Worm (Caenorhabditis elegans): ENCODE measurements around the gene col-99.
A peak's percentile ranks its signal among the peaks of the same experiment; 100 is the strongest.

The col-99 gene

DNA sequence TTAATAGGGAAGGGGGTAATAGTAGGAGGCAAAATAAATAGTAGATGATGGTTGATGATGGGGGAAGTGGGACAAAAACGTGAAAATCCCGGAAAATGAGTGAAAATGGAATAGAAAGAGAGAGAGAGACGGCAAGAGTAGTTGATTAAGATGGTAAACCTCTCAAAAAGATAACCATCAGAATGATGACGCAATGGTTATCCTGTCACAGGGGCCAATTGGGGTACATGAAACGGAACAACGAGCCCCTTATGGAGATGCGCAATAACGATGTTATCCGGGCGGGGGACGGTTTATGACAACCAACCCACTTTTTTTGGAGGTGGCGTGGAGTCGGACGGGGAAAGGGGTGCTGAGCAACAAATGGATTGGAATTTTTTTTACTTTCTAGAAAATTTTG is 2.1 kb upstream of the col-99 start:
- TF ChIP-seq ref-1 (GFP tag; conservative IDR thresholded peaks at IDR 0.05) (no peak), med-1 (GFP tag; optimal IDR thresholded peaks at IDR 0.05; ENCODE audit: insufficient read depth) (no peak), T22C8.4 (GFP tag; IDR thresholded peaks at IDR 0.05) (no peak), cog-1 (tag; optimal IDR thresholded peaks at IDR 0.05) (no peak), flt-1 (GFP tag; IDR thresholded peaks at IDR 0.05) (no peak), ztf-23 (GFP tag; IDR thresholded peaks at IDR 0.05) (no peak), ztf-29 (GFP tag; IDR thresholded peaks at IDR 0.05) (no peak), klf-2 (GFP tag; conservative IDR thresholded peaks at IDR 0.05) (no peak), tab-1 (GFP tag; IDR thresholded peaks at IDR 0.05) (no peak)

- no peak for TF ChIP-seq klf-2 (GFP tag; conservative IDR thresholded peaks at IDR 0.05)
- TF ChIP-seq tab-1 (GFP tag; IDR thresholded peaks at IDR 0.05), result no peak
- TF ChIP-seq med-1 (GFP tag; optimal IDR thresholded peaks at IDR 0.05; ENCODE audit: insufficient read depth), result no peak
Observed at ce11 chrIV:148756-149155, 1.0 kb upstream of the col-99 start.

ce11 chrIV:143807-144371 is 3.8 kb downstream of the col-99 start:
- peak; percentile 70 for TF ChIP-seq med-1 (GFP tag; optimal IDR thresholded peaks at IDR 0.05; ENCODE audit: insufficient read depth)
- peak; percentile 98 for TF ChIP-seq ztf-29 (GFP tag; IDR thresholded peaks at IDR 0.05)
- TF ChIP-seq ztf-23 (GFP tag; IDR thresholded peaks at IDR 0.05), result peak; percentile 96
- peak; percentile 95 for TF ChIP-seq ref-1 (GFP tag; conservative IDR thresholded peaks at IDR 0.05)
- peak; percentile 94 for TF ChIP-seq cog-1 (tag; optimal IDR thresholded peaks at IDR 0.05)
- TF ChIP-seq T22C8.4 (GFP tag; IDR thresholded peaks at IDR 0.05), result peak; percentile 94
- TF ChIP-seq flt-1 (GFP tag; IDR thresholded peaks at IDR 0.05), result peak; percentile 98
- peak; percentile 99 for TF ChIP-seq tab-1 (GFP tag; IDR thresholded peaks at IDR 0.05)
- peak; percentile 97 for TF ChIP-seq klf-2 (GFP tag; conservative IDR thresholded peaks at IDR 0.05)

DNA sequence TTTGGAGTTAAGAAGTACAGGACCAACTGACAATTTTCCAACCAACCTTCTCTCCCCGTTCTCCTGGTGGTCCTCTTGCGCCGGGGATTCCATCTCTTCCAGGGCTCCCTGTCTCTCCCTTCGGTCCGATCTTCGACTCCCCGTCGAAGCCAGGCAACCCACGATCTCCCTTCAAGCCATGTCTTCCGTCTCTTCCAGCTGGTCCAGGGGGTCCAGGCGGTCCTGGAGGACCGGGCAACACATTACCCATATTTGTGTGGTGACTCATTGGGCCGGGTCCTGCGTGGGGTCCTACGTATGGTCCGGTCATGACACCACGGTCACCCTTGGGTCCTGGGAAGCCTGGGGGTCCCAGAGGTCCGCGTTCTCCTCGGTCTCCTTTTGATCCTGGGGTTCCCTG is 6.7 kb downstream of the col-99 start:
- TF ChIP-seq med-1 (GFP tag; optimal IDR thresholded peaks at IDR 0.05; ENCODE audit: insufficient read depth) (no peak), T22C8.4 (GFP tag; IDR thresholded peaks at IDR 0.05) (no peak), ztf-29 (GFP tag; IDR thresholded peaks at IDR 0.05) (no peak), tab-1 (GFP tag; IDR thresholded peaks at IDR 0.05) (no peak), flt-1 (GFP tag; IDR thresholded peaks at IDR 0.05) (no peak)

ce11 chrIV:139652-140051 is 8.1 kb downstream of the col-99 start:
- TF ChIP-seq med-1 (GFP tag; optimal IDR thresholded peaks at IDR 0.05; ENCODE audit: insufficient read depth) (no peak), klf-2 (GFP tag; conservative IDR thresholded peaks at IDR 0.05) (no peak), cog-1 (tag; optimal IDR thresholded peaks at IDR 0.05) (no peak), T22C8.4 (GFP tag; IDR thresholded peaks at IDR 0.05) (no peak), ref-1 (GFP tag; conservative IDR thresholded peaks at IDR 0.05) (no peak), flt-1 (GFP tag; IDR thresholded peaks at IDR 0.05) (no peak), ztf-23 (GFP tag; IDR thresholded peaks at IDR 0.05) (no peak), ztf-29 (GFP tag; IDR thresholded peaks at IDR 0.05) (no peak), tab-1 (GFP tag; IDR thresholded peaks at IDR 0.05) (no peak)

DNA sequence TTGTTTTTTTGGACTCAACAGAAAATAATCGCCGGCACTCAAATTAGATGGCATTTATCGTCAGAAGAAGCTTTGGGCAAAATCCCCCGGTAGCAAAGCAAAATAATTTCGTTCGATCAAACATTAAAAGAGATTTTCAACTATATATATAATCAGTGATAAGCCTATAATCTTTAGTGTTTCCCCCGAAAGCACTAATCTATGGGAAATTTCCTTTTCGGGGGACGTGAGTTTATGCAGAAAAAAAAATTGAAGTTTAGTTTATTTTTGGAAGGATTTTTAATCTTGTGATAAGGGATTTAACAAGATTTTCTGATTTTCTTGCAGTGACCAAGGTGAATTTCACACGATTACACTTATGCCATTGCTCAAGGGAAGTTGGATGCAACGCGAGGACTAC is 13.8 kb downstream of the col-99 start:
- TF ChIP-seq med-1 (GFP tag; optimal IDR thresholded peaks at IDR 0.05; ENCODE audit: insufficient read depth), result no peak
- no peak for TF ChIP-seq T22C8.4 (GFP tag; IDR thresholded peaks at IDR 0.05)
- TF ChIP-seq ztf-29 (GFP tag; IDR thresholded peaks at IDR 0.05), result no peak
- no peak for TF ChIP-seq flt-1 (GFP tag; IDR thresholded peaks at IDR 0.05)
- TF ChIP-seq cog-1 (tag; optimal IDR thresholded peaks at IDR 0.05), result no peak
- no peak for TF ChIP-seq ref-1 (GFP tag; conservative IDR thresholded peaks at IDR 0.05)
- TF ChIP-seq tab-1 (GFP tag; IDR thresholded peaks at IDR 0.05), result no peak

DNA sequence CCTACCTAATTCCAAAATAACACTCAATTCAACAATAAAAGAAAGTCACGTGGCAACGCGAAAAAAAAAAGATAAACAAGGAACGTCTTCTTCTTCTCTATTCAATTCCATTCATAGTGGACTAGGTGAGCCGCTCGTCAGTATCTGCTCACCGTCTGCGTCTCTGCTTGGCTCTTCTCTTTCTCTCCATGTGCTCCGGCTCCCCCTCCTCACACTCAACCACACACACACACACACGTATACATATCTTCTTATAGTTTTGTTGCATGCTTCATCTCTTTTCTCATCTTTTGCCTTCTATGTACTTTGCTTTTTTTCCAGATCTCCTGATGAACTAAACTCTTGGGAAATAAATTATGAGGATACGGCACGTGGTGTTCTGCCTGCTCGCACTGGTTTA is 15.6 kb downstream of the col-99 start, which contains the start of gene daf-1:
TSS of gene daf-1 (plus strand) at position 322 of the 400 bp plus-strand sequence.
- TF ChIP-seq flt-1 (GFP tag; IDR thresholded peaks at IDR 0.05) (no peak), tab-1 (GFP tag; IDR thresholded peaks at IDR 0.05) (no peak), ref-1 (GFP tag; conservative IDR thresholded peaks at IDR 0.05) (no peak), cog-1 (tag; optimal IDR thresholded peaks at IDR 0.05) (no peak), ztf-23 (GFP tag; IDR thresholded peaks at IDR 0.05) (no peak), ztf-29 (GFP tag; IDR thresholded peaks at IDR 0.05) (no peak), med-1 (GFP tag; optimal IDR thresholded peaks at IDR 0.05; ENCODE audit: insufficient read depth) (no peak), klf-2 (GFP tag; conservative IDR thresholded peaks at IDR 0.05) (no peak), T22C8.4 (GFP tag; IDR thresholded peaks at IDR 0.05) (no peak)

- TF ChIP-seq cog-1 (tag; optimal IDR thresholded peaks at IDR 0.05) (no peak), tab-1 (GFP tag; IDR thresholded peaks at IDR 0.05) (no peak), klf-2 (GFP tag; conservative IDR thresholded peaks at IDR 0.05) (no peak), ref-1 (GFP tag; conservative IDR thresholded peaks at IDR 0.05) (no peak), ztf-23 (GFP tag; IDR thresholded peaks at IDR 0.05) (no peak), ztf-29 (GFP tag; IDR thresholded peaks at IDR 0.05) (no peak), T22C8.4 (GFP tag; IDR thresholded peaks at IDR 0.05) (no peak), flt-1 (GFP tag; IDR thresholded peaks at IDR 0.05) (no peak), med-1 (GFP tag; optimal IDR thresholded peaks at IDR 0.05; ENCODE audit: insufficient read depth) (no peak)
Observed at ce11 chrIV:130150-130549, 17.6 kb downstream of the col-99 start.

DNA sequence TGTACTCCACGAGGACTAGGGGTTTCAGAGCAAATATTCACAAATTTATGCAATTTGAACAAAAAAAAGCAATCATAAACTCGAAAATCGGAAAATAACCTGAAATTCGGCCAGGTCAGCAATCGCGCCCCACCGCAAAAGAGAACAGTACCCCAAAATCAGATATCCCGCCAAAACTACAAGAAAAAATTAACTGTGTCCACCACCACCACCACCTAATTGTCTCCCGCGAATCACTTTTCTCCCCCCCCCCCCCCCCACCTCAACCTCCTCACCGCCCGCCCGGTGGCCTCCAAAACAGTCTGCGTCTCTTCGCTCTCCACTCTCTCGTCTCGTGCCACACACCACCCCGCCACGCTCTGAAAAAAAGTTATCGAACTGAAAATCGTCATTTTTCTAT is 19.2 kb downstream of the col-99 start:
- TF ChIP-seq tab-1 (GFP tag; IDR thresholded peaks at IDR 0.05), result no peak
- TF ChIP-seq ztf-29 (GFP tag; IDR thresholded peaks at IDR 0.05), result no peak
- TF ChIP-seq cog-1 (tag; optimal IDR thresholded peaks at IDR 0.05), result no peak
- no peak for TF ChIP-seq med-1 (GFP tag; optimal IDR thresholded peaks at IDR 0.05; ENCODE audit: insufficient read depth)
- no peak for TF ChIP-seq flt-1 (GFP tag; IDR thresholded peaks at IDR 0.05)
- no peak for TF ChIP-seq ref-1 (GFP tag; conservative IDR thresholded peaks at IDR 0.05)
- no peak for TF ChIP-seq T22C8.4 (GFP tag; IDR thresholded peaks at IDR 0.05)
- no peak for TF ChIP-seq klf-2 (GFP tag; conservative IDR thresholded peaks at IDR 0.05)
- no peak for TF ChIP-seq ztf-23 (GFP tag; IDR thresholded peaks at IDR 0.05)
